Worm (Caenorhabditis elegans) whole organism, young adult: ENCODE results near the gene Y40C7B.4.
A peak's percentile ranks its signal among the peaks of the same experiment; 100 is the strongest.

ENCODE experiments used
- B0035.1 ChIP-seq: sonication (generic microtip); optimal IDR thresholded peaks from 2 replicates; lab custom pipeline; 2016; ENCODE audit warnings: missing genetic modification characterization, mild to moderate bottlenecking, missing compliant biosample characterization, missing genotype, missing genetic modification reagents
- B0261.1 ChIP-seq: sonication (generic microtip); optimal IDR thresholded peaks from 2 replicates; lab custom pipeline; 2016; ENCODE audit warnings: mild to moderate bottlenecking, missing genetic modification characterization, moderate library complexity, missing compliant biosample characterization
- B0336.3 ChIP-seq: fragments of 200-800 bp; sonication (Bioruptor generic); IDR thresholded peaks from 2 replicates; pipeline ENCODE4 v1.3.6; 2022; ENCODE audit warnings: missing genetic modification characterization, missing compliant biosample characterization
- D2030.7 ChIP-seq: fragments of 200-800 bp; sonication (Bioruptor generic); IDR thresholded peaks from 2 replicates; pipeline ENCODE4 v1.3.6; 2022; ENCODE audit warnings: missing genetic modification reagents, missing genetic modification characterization, missing compliant biosample characterization
- F10E7.11 ChIP-seq: sonication (generic microtip); optimal IDR thresholded peaks from 2 replicates; lab custom pipeline; 2017; ENCODE audit warnings: mild to moderate bottlenecking, missing genetic modification characterization, moderate library complexity, missing compliant biosample characterization
- F22D6.2 ChIP-seq: sonication (generic microtip); optimal IDR thresholded peaks from 2 replicates; lab custom pipeline; 2016; ENCODE audit warnings: mild to moderate bottlenecking, missing genetic modification characterization, missing compliant biosample characterization
- F23B12.7 ChIP-seq: sonication (generic microtip); optimal IDR thresholded peaks from 2 replicates; lab custom pipeline; 2017; ENCODE audit warnings: missing genetic modification characterization, mild to moderate bottlenecking, missing compliant biosample characterization, antibody characterized with exemption, moderate library complexity; ENCODE audit not compliant: insufficient read depth
- F37B4.10 ChIP-seq: fragments of 200-800 bp; sonication (Bioruptor generic); IDR thresholded peaks from 2 replicates; pipeline ENCODE4 v1.3.6; 2022; ENCODE audit warnings: missing genetic modification characterization, missing compliant biosample characterization
- F55B11.4 ChIP-seq: sonication (generic microtip); optimal IDR thresholded peaks from 2 replicates; lab custom pipeline; 2016; ENCODE audit warnings: missing compliant biosample characterization, missing genetic modification characterization, borderline replicate concordance; ENCODE audit not compliant: insufficient read depth
- F57A8.1 ChIP-seq: fragments of 200-800 bp; sonication (Bioruptor generic); optimal IDR thresholded peaks from 2 replicates; lab custom pipeline; 2018; ENCODE audit warnings: mild to moderate bottlenecking, missing genetic modification characterization, moderate library complexity, missing compliant biosample characterization
- F57C9.4 ChIP-seq: sonication (generic microtip); optimal IDR thresholded peaks from 2 replicates; lab custom pipeline; 2017; ENCODE audit warnings: mild to moderate bottlenecking, missing genetic modification characterization, missing compliant biosample characterization
- Y53G8AR.9 ChIP-seq: fragments of 200-800 bp; sonication (Bioruptor generic); conservative IDR thresholded peaks from 2 replicates; pipeline ENCODE4 v1.3.6; 2022; ENCODE audit warnings: missing genetic modification reagents, missing genetic modification characterization, missing compliant biosample characterization
- akir-1 ChIP-seq: fragments of 200-800 bp; sonication (Bioruptor generic); optimal IDR thresholded peaks from 2 replicates; lab custom pipeline; 2018; ENCODE audit warnings: mild to moderate bottlenecking, missing genetic modification characterization, moderate library complexity, missing compliant biosample characterization
- aptf-2 ChIP-seq: fragments of 200-800 bp; sonication (Bioruptor generic); conservative IDR thresholded peaks from 2 replicates; pipeline ENCODE4 v1.3.6; 2022; ENCODE audit warnings: missing genetic modification reagents, missing genetic modification characterization, missing compliant biosample characterization
- athp-1 ChIP-seq: sonication (generic microtip); optimal IDR thresholded peaks from 2 replicates; lab custom pipeline; 2017; ENCODE audit warnings: mild to moderate bottlenecking, missing genetic modification characterization, missing compliant biosample characterization
- attf-5 ChIP-seq: fragments of 200-800 bp; sonication (Bioruptor generic); optimal IDR thresholded peaks from 2 replicates; lab custom pipeline; 2018; ENCODE audit warnings: mild to moderate bottlenecking, missing genetic modification characterization, missing compliant biosample characterization
- bed-1 ChIP-seq: fragments of 200-800 bp; sonication (Bioruptor generic); IDR thresholded peaks from 2 replicates; pipeline ENCODE4 v1.3.6; 2022; ENCODE audit warnings: missing genetic modification reagents, missing genetic modification characterization, missing compliant biosample characterization
- ccch-3 ChIP-seq: fragments of 200-800 bp; sonication (Bioruptor generic); optimal IDR thresholded peaks from 2 replicates; lab custom pipeline; 2018; ENCODE audit warnings: mild to moderate bottlenecking, missing genetic modification characterization, missing compliant biosample characterization
- cebp-1 ChIP-seq, 2 experiments: fragments of 200-800 bp in 1 of 2; sonication (Bioruptor generic) in 1 of 2; sonication (generic microtip) in 1 of 2; IDR thresholded peaks in 1 of 2; optimal IDR thresholded peaks in 1 of 2; 2 replicates each; pipeline versions ENCODE4 v1.3.6 to Lab custom; 2017 to 2022; ENCODE audit warnings: missing compliant biosample characterization in 2 of 2, missing genetic modification characterization in 2 of 2, mild to moderate bottlenecking in 1 of 2, missing genetic modification reagents in 1 of 2, moderate library complexity in 1 of 2
- ceh-27 ChIP-seq: fragments of 200-800 bp; sonication (Bioruptor generic); optimal IDR thresholded peaks from 2 replicates; lab custom pipeline; 2018; ENCODE audit warnings: mild to moderate bottlenecking, missing genetic modification characterization, moderate library complexity, missing compliant biosample characterization
- ceh-40 ChIP-seq: fragments of 200-800 bp; sonication (Bioruptor generic); IDR thresholded peaks from 2 replicates; pipeline ENCODE4 v1.3.6; 2022; ENCODE audit warnings: missing genetic modification characterization, missing compliant biosample characterization
- ceh-91 ChIP-seq: fragments of 200-800 bp; sonication (Bioruptor generic); IDR thresholded peaks from 2 replicates; pipeline ENCODE4 v1.3.6; 2022; ENCODE audit warnings: missing genetic modification reagents, missing genetic modification characterization, missing compliant biosample characterization
- dox-1 ChIP-seq: fragments of 200-800 bp; sonication (Bioruptor generic); IDR thresholded peaks from 2 replicates; pipeline ENCODE4 v1.3.6; 2022; ENCODE audit warnings: missing genetic modification reagents, missing genetic modification characterization, missing compliant biosample characterization
- ekl-4 ChIP-seq: fragments of 200-800 bp; sonication (Bioruptor generic); IDR thresholded peaks from 2 replicates; pipeline ENCODE4 v1.3.6; 2022; ENCODE audit warnings: missing genetic modification reagents, missing genetic modification characterization, missing compliant biosample characterization
- hmg-20 ChIP-seq: fragments of 200-800 bp; sonication (Bioruptor generic); IDR thresholded peaks from 2 replicates; pipeline ENCODE4 v1.3.6; 2022; ENCODE audit warnings: missing genetic modification reagents, missing genetic modification characterization, missing compliant biosample characterization
- lin-40 ChIP-seq: sonication (generic microtip); optimal IDR thresholded peaks from 2 replicates; lab custom pipeline; 2016; ENCODE audit warnings: missing genetic modification characterization, mild to moderate bottlenecking, missing compliant biosample characterization, missing genotype, missing genetic modification reagents
- lsy-27 ChIP-seq: sonication (generic microtip); optimal IDR thresholded peaks from 2 replicates; lab custom pipeline; 2017; ENCODE audit warnings: missing genetic modification characterization, mild to moderate bottlenecking, missing compliant biosample characterization, antibody characterized with exemption, missing genotype, borderline replicate concordance; ENCODE audit not compliant: insufficient read depth
- madf-3 ChIP-seq: fragments of 200-800 bp; sonication (Bioruptor generic); IDR thresholded peaks from 2 replicates; pipeline ENCODE4 v1.3.6; 2022; ENCODE audit warnings: missing genetic modification reagents, missing genetic modification characterization, missing compliant biosample characterization
- madf-8 ChIP-seq: fragments of 200-800 bp; sonication (Bioruptor generic); conservative IDR thresholded peaks from 2 replicates; pipeline ENCODE4 v1.3.6; 2022; ENCODE audit warnings: missing genetic modification reagents, missing genetic modification characterization, missing compliant biosample characterization
- mcd-1 ChIP-seq: fragments of 200-800 bp; sonication (Bioruptor generic); IDR thresholded peaks from 2 replicates; pipeline ENCODE4 v1.3.6; 2022; ENCODE audit warnings: missing genetic modification reagents, missing genetic modification characterization, missing compliant biosample characterization
- nhr-120 ChIP-seq: fragments of 200-800 bp; sonication (Bioruptor generic); IDR thresholded peaks from 2 replicates; pipeline ENCODE4 v1.3.6; 2022; ENCODE audit warnings: missing genetic modification characterization, missing compliant biosample characterization
- nhr-80 ChIP-seq: sonication (generic microtip); optimal IDR thresholded peaks from 2 replicates; lab custom pipeline; 2016; ENCODE audit warnings: missing genetic modification characterization, missing compliant biosample characterization
- snpc-1.1 ChIP-seq: sonication (generic microtip); optimal IDR thresholded peaks from 2 replicates; lab custom pipeline; 2017; ENCODE audit warnings: missing genetic modification characterization, mild to moderate bottlenecking, missing compliant biosample characterization, antibody characterized with exemption, moderate library complexity, missing genotype, missing genetic modification reagents; ENCODE audit not compliant: insufficient read depth
- snpc-4 ChIP-seq, 5 experiments: fragments of 150-350 bp in 1 of 5; sonication (generic microtip) in 4 of 5; optimal IDR thresholded peaks; 2 replicates each; lab custom pipeline; 2014 to 2018; ENCODE audit warnings: missing genetic modification characterization in 5 of 5, missing biosample characterization in 3 of 5, antibody characterized with exemption in 2 of 5, mild to moderate bottlenecking in 2 of 5, missing compliant biosample characterization in 2 of 5, missing genotype in 2 of 5, moderate library complexity in 2 of 5, missing genetic modification reagents in 1 of 5
- tbx-9 ChIP-seq: sonication (generic microtip); optimal IDR thresholded peaks from 2 replicates; lab custom pipeline; 2016; ENCODE audit warnings: borderline replicate concordance, missing genetic modification characterization, inconsistent platforms, missing compliant biosample characterization
- zfh-2 ChIP-seq: fragments of 200-800 bp; sonication (Bioruptor generic); conservative IDR thresholded peaks from 2 replicates; pipeline ENCODE4 v1.3.6; 2022; ENCODE audit warnings: missing genetic modification reagents, missing genetic modification characterization, missing compliant biosample characterization
- zim-3 ChIP-seq: sonication (generic microtip); optimal IDR thresholded peaks from 2 replicates; lab custom pipeline; 2017; ENCODE audit warnings: mild to moderate bottlenecking, missing genetic modification characterization, moderate library complexity, missing compliant biosample characterization
- ztf-25 ChIP-seq: fragments of 200-800 bp; sonication (Bioruptor generic); IDR thresholded peaks from 2 replicates; pipeline ENCODE4 v1.3.6; 2022; ENCODE audit warnings: missing genetic modification reagents, missing genetic modification characterization, missing compliant biosample characterization
- ztf-26 ChIP-seq: sonication (generic microtip); optimal IDR thresholded peaks from 2 replicates; lab custom pipeline; 2017; ENCODE audit warnings: missing genetic modification characterization, missing compliant biosample characterization
- ztf-6 ChIP-seq: fragments of 200-800 bp; sonication (Bioruptor generic); IDR thresholded peaks from 2 replicates; pipeline ENCODE4 v1.3.6; 2022; ENCODE audit warnings: missing genetic modification reagents, missing genetic modification characterization, missing compliant biosample characterization

The Y40C7B.4 gene

DNA sequence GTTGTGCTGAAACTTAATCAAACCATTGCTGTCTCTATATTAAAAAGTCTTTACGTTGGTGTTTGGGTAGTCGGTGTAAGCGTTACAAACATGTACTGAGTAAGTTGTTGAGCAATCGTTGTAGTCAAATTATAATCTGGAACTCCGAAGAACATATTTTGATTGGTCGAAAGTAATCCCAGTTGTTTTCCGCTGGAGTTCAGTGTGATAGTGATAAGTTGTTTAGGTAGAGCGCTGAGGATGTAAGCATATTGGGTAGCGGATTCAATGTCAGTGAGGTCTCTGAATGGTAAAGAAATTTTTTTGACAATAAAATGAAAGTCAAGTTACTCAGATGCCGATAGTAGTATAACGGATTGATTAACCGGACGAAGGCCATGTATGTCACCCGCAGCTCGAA, 29.2 kb downstream of the Y40C7B.4 start:
- TF ChIP-seq B0261.1 (tag; lab: Kevin White, UChicago) (no peak), ztf-25 (no peak), F10E7.11 (tag; lab: Kevin White, UChicago) (no peak), tbx-9 (tag; lab: Kevin White, UChicago) (no peak), attf-5 (no peak), B0035.1 (tag; lab: Kevin White, UChicago) (no peak), athp-1 (no peak)

DNA sequence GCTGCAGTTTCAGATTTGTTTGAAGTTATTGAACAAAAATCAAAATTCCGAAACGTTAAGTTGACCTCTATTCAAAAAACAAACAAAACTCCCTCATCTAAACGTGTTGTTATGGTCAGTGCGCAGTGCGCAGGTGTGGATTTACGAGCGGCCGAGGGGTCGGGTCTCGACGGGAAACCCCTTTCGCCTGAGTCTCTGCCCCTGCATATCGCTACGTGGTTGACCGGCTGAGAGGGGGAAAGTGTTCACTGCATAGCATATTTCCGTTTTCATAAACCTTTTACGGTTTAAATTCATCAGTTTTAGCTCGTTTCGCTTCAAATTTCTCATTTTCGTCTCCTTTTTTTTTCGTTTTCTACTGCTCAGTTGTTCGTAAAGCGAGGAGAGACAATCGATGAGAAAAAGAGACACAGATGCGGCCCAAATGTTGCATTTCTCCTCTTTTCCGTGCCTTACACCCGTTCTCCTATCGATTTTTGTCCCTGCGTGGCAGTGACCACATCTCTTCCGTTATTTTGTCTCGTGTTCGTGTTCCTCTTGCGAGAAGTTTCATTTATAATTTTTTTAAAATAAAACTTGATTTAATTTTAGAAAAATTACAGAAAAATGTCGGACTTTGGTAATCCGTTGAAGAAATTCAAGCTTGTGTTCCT, 34.6 kb downstream of the Y40C7B.4 start, which contains the start of gene rab-6.2:
Gene rab-6.2 (plus strand): TSS at position 603 of the 653 bp plus-strand sequence.
- TF ChIP-seq zim-3 (tag; lab: Kevin White, UChicago): no peak
- no peak for TF ChIP-seq snpc-4 (GFP tag; optimal IDR thresholded peaks at IDR 0.05; lab: Kevin White, UChicago)
- TF ChIP-seq snpc-4 (tag; optimal IDR thresholded peaks at IDR 0.05; lab: Kevin White, UChicago): no peak
- TF ChIP-seq zfh-2 (GFP tag; lab: Robert Waterston, UW): peak; percentile 77
- 0 out of 2 replicates have a peak, but pooled peaks have one; percentile 16 for TF ChIP-seq dox-1 (GFP tag; lab: Robert Waterston, UW)
- TF ChIP-seq Y53G8AR.9 (GFP tag; lab: Robert Waterston, UW): no peak
- TF ChIP-seq B0336.3 (GFP tag; lab: Robert Waterston, UW): no peak
- TF ChIP-seq F57C9.4 (tag; lab: Kevin White, UChicago): no peak
- TF ChIP-seq F57A8.1 (GFP tag; lab: Kevin White, UChicago): no peak
- no peak for TF ChIP-seq F23B12.7 (tag; lab: Kevin White, UChicago)

DNA sequence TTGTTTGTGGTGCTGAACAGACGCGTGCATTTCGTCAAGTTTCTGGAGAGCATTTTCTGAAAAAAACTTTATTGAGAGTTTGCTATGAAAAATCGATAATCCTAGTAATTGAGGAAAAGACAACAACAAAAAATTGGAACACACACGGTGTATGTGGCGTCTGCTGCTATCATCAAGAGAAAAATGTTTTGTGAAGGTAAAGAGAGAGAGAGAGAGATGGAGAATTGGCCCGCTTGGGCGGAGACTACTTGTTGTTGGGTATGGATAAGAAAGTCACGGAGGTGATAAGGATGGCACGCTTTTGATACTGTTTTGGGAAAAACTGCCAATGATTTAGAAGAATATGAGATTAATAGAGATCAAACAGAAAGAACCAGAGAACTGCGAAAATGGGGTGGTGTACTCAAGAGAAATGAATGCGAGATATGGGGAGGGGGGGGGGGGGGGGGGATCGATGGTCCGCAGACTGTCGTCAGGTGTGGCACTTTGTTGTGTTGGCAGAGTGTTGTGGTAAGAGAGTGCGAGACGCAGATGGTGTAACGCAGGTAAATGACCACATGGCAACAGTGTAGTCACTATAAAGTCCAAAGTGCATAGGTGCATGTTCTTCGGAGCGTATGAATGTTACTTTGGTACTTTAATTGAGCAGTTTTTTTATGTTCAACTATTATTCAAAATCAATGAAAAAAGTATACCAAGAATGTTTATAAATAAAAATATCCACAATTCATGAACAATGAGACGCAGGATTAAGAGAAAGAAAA, 39.4 kb downstream of the Y40C7B.4 start, which contains the start of gene acdh-7:
Gene acdh-7 (minus strand): TSS at position 56 of the 764 bp plus-strand sequence.
- no peak for TF ChIP-seq mcd-1 (GFP tag; lab: Robert Waterston, UW)
- TF ChIP-seq ceh-27 (GFP tag; lab: Kevin White, UChicago): no peak
- TF ChIP-seq akir-1 (GFP tag; lab: Kevin White, UChicago): no peak
- 0 out of 2 replicates have a peak, but pooled peaks have one; percentile 25 for TF ChIP-seq ekl-4 (GFP tag; lab: Robert Waterston, UW)
- TF ChIP-seq aptf-2 (GFP tag; lab: Robert Waterston, UW): no peak
- TF ChIP-seq dox-1 (GFP tag; lab: Robert Waterston, UW): no peak
- no peak for TF ChIP-seq F37B4.10 (GFP tag; lab: Robert Waterston, UW)
- no peak for TF ChIP-seq F55B11.4 (tag; lab: Kevin White, UChicago)
- TF ChIP-seq nhr-80 (tag; lab: Kevin White, UChicago): peak; percentile 25
- no peak for TF ChIP-seq F22D6.2 (tag; lab: Kevin White, UChicago)
- no peak for TF ChIP-seq ztf-26
- TF ChIP-seq ceh-40 (GFP tag; lab: Robert Waterston, UW): no peak
- no peak for TF ChIP-seq madf-8 (GFP tag; lab: Robert Waterston, UW)
- TF ChIP-seq hmg-20 (GFP tag; lab: Robert Waterston, UW): no peak
- no peak for TF ChIP-seq ztf-6 (GFP tag; lab: Robert Waterston, UW)
- peak; percentile 1 for TF ChIP-seq attf-5
- TF ChIP-seq lin-40 (tag; lab: Kevin White, UChicago): no peak
- no peak for TF ChIP-seq ccch-3 (GFP tag; lab: Kevin White, UChicago)
- TF ChIP-seq B0336.3 (GFP tag; lab: Robert Waterston, UW): 0 out of 2 replicates have a peak, but pooled peaks have one; percentile 13
- no peak for TF ChIP-seq ceh-91 (GFP tag; lab: Robert Waterston, UW)
- no peak for TF ChIP-seq lsy-27
- TF ChIP-seq D2030.7 (GFP tag; lab: Robert Waterston, UW): no peak
- TF ChIP-seq athp-1: no peak
- no peak for TF ChIP-seq snpc-1.1 (tag; lab: Kevin White, UChicago)
- no peak for TF ChIP-seq nhr-120 (GFP tag; lab: Robert Waterston, UW)
- TF ChIP-seq cebp-1 (GFP tag; IDR thresholded peaks at IDR 0.05; lab: Robert Waterston, UW): no peak
- peak; percentile 24 for TF ChIP-seq cebp-1 (tag; optimal IDR thresholded peaks at IDR 0.05; lab: Kevin White, UChicago)
- no peak for TF ChIP-seq madf-3 (GFP tag; lab: Robert Waterston, UW)
- TF ChIP-seq bed-1 (GFP tag; lab: Robert Waterston, UW): no peak
